Worm (Caenorhabditis elegans): ENCODE measurements around the gene ZK1248.19.

The ZK1248.19 gene

ce11 chrII:5853261-5853660 lies 14.0 kb upstream of the ZK1248.19 start:
- TF ChIP-seq elt-2 (tag; optimal IDR thresholded peaks at IDR 0.05) (no peak), fkh-10 (GFP tag; optimal IDR thresholded peaks at IDR 0.05) (no peak), tbx-2 (tag; optimal IDR thresholded peaks at IDR 0.05) (no peak), lim-6 (tag; optimal IDR thresholded peaks at IDR 0.05) (no peak), ahr-1 (tag; optimal IDR thresholded peaks at IDR 0.05) (no peak), ceh-14 (tag; optimal IDR thresholded peaks at IDR 0.05) (no peak), Y22D7AL.16 (tag; optimal IDR thresholded peaks at IDR 0.05) (no peak), K09A11.1 (tag; optimal IDR thresholded peaks at IDR 0.05; ENCODE audit: insufficient read depth) (no peak), fkh-6 (tag; optimal IDR thresholded peaks at IDR 0.05) (no peak), ceh-24 (tag; optimal IDR thresholded peaks at IDR 0.05) (no peak), hlh-15 (tag; optimal IDR thresholded peaks at IDR 0.05) (no peak), pax-1 (tag; optimal IDR thresholded peaks at IDR 0.05) (no peak), gmeb-2 (tag; optimal IDR thresholded peaks at IDR 0.05) (no peak), ceh-45 (GFP tag; IDR thresholded peaks at IDR 0.05) (no peak), sdc-2 (tag; optimal IDR thresholded peaks at IDR 0.05) (no peak), fax-1 (tag; optimal IDR thresholded peaks at IDR 0.05) (no peak), sox-2 (GFP tag; IDR thresholded peaks at IDR 0.05) (no peak), hlh-6 (tag; optimal IDR thresholded peaks at IDR 0.05) (no peak), ceh-22 (tag; optimal IDR thresholded peaks at IDR 0.05) (no peak)

- TF ChIP-seq ref-2 (tag; optimal IDR thresholded peaks at IDR 0.05) (no peak), unc-86 (tag; optimal IDR thresholded peaks at IDR 0.05) (no peak), C38D4.7 (GFP tag; optimal IDR thresholded peaks at IDR 0.05) (no peak), unc-42 (tag; optimal IDR thresholded peaks at IDR 0.05) (no peak), ceh-14 (tag; optimal IDR thresholded peaks at IDR 0.05) (no peak), odd-2 (tag; optimal IDR thresholded peaks at IDR 0.05) (no peak), dve-1 (tag; optimal IDR thresholded peaks at IDR 0.05) (no peak), ztf-16 (tag; optimal IDR thresholded peaks at IDR 0.05) (no peak), ceh-48 (tag; optimal IDR thresholded peaks at IDR 0.05) (no peak)
These were observed 12.8 kb upstream of the ZK1248.19 start, which contains the start of gene H41C03.2 for ce11 chrII:5852007-5852406. Gene H41C03.2, minus strand, starts transcription at chrII:5852107.

- TF ChIP-seq ceh-24 (tag; optimal IDR thresholded peaks at IDR 0.05) (no peak), elt-2 (tag; optimal IDR thresholded peaks at IDR 0.05) (peak; percentile 58), eyg-1 (tag; optimal IDR thresholded peaks at IDR 0.05) (no peak)
These were observed 7.0 kb upstream of the ZK1248.19 start for ce11 chrII:5846181-5846580.

ce11 chrII:5845441-5845840 lies 6.2 kb upstream of the ZK1248.19 start, which contains the start of the genes ZK1248.17 and H41C03.3:
Gene ZK1248.17, minus strand, starts transcription at chrII:5845541.
Gene H41C03.3, plus strand, starts transcription at chrII:5845777.
- TF ChIP-seq ttx-3 (tag; optimal IDR thresholded peaks at IDR 0.05) (no peak), ceh-31 (tag; optimal IDR thresholded peaks at IDR 0.05) (no peak), dve-1 (tag; optimal IDR thresholded peaks at IDR 0.05) (no peak)

- TF ChIP-seq odd-2 (tag; optimal IDR thresholded peaks at IDR 0.05) (no peak), ceh-22 (tag; optimal IDR thresholded peaks at IDR 0.05) (peak; percentile 65), C38D4.7 (GFP tag; optimal IDR thresholded peaks at IDR 0.05) (peak; percentile 59), hlh-15 (tag; optimal IDR thresholded peaks at IDR 0.05) (peak; percentile 65), pha-4 (tag; optimal IDR thresholded peaks at IDR 0.05) (no peak), ceh-6 (GFP tag; optimal IDR thresholded peaks at IDR 0.05) (peak; percentile 53), lin-11 (tag; optimal IDR thresholded peaks at IDR 0.05) (peak; percentile 63), ceh-2 (tag; optimal IDR thresholded peaks at IDR 0.05) (peak; percentile 82), nhr-232 (tag; optimal IDR thresholded peaks at IDR 0.05) (peak; percentile 46), K02D7.2 (tag; optimal IDR thresholded peaks at IDR 0.05) (peak; percentile 69), fax-1 (tag; optimal IDR thresholded peaks at IDR 0.05) (peak; percentile 65), unc-86 (tag; optimal IDR thresholded peaks at IDR 0.05) (peak; percentile 83), ztf-16 (tag; optimal IDR thresholded peaks at IDR 0.05) (peak; percentile 83), hlh-30 (tag; optimal IDR thresholded peaks at IDR 0.05; ENCODE audit: insufficient read depth) (peak; percentile 60), npax-4 (tag; optimal IDR thresholded peaks at IDR 0.05) (peak; percentile 54), eyg-1 (tag; optimal IDR thresholded peaks at IDR 0.05) (peak; percentile 68), ceh-24 (tag; optimal IDR thresholded peaks at IDR 0.05) (peak; percentile 68), ceh-14 (tag; optimal IDR thresholded peaks at IDR 0.05) (peak; percentile 94), ahr-1 (tag; optimal IDR thresholded peaks at IDR 0.05) (peak; percentile 46), unc-3 (GFP tag; conservative IDR thresholded peaks at IDR 0.05) (peak; percentile 53; the same call in 1 of the 2 replicates), unc-3 (tag; optimal IDR thresholded peaks at IDR 0.05) (peak; percentile 85), pqm-1 (tag; optimal IDR thresholded peaks at IDR 0.05) (peak; percentile 95), dve-1 (tag; optimal IDR thresholded peaks at IDR 0.05) (peak; percentile 99), ceh-48 (tag; optimal IDR thresholded peaks at IDR 0.05) (peak; percentile 41), sox-2 (GFP tag; IDR thresholded peaks at IDR 0.05) (peak; percentile 32), che-1 (tag; optimal IDR thresholded peaks at IDR 0.05) (peak; percentile 66), ets-4 (tag; optimal IDR thresholded peaks at IDR 0.05) (peak; percentile 85)
These were observed 5.5 kb upstream of the ZK1248.19 start for ce11 chrII:5844694-5845129.

Measured in whole organism, late embryonic.